Fruit fly (Drosophila melanogaster) whole organism, embryonic: Measurements from ENCODE around the gene Tre1.

Experiments used
- Atf3 ChIP-seq: fragments of 200-800 bp; sonication (Bioruptor generic); optimal IDR thresholded peaks from 3 replicates; lab custom pipeline; 2016; ENCODE audit warnings: missing biosample characterization, missing genetic modification characterization
- B-H2 ChIP-seq: fragments of 200-800 bp; sonication (Bioruptor generic); optimal IDR thresholded peaks from 2 replicates; lab custom pipeline; 2018; ENCODE audit warnings: missing biosample characterization, mild to moderate bottlenecking, missing genetic modification characterization
- Blimp-1 ChIP-seq: fragments of 200-800 bp; sonication (Bioruptor generic); optimal IDR thresholded peaks from 3 replicates; lab custom pipeline; 2018; ENCODE audit warnings: missing biosample characterization, missing genetic modification characterization, mild to moderate bottlenecking, moderate library complexity, missing genetic modification reagents
- Bteb2 ChIP-seq: fragments of 200-800 bp; sonication (Bioruptor generic); optimal IDR thresholded peaks from 2 replicates; lab custom pipeline; 2016; ENCODE audit warnings: missing biosample characterization, missing genetic modification characterization
- CG10462 ChIP-seq: fragments of 200-800 bp; sonication (Bioruptor generic); optimal IDR thresholded peaks from 2 replicates; lab custom pipeline; 2016; ENCODE audit warnings: missing biosample characterization, missing genetic modification characterization
- CG13123 ChIP-seq: fragments of 200-800 bp; sonication (Bioruptor generic); optimal IDR thresholded peaks from 2 replicates; lab custom pipeline; 2016; ENCODE audit warnings: missing biosample characterization, missing genetic modification characterization
- CG14710 ChIP-seq: fragments of 200-800 bp; sonication (Bioruptor generic); optimal IDR thresholded peaks from 3 replicates; lab custom pipeline; 2019; ENCODE audit warnings: missing biosample characterization, mild to moderate bottlenecking, missing genetic modification characterization, moderate library complexity
- CG17568 ChIP-seq: fragments of 200-800 bp; sonication (Bioruptor generic); optimal IDR thresholded peaks from 2 replicates; lab custom pipeline; 2018; ENCODE audit warnings: missing biosample characterization, mild to moderate bottlenecking, missing genetic modification characterization, moderate library complexity
- CG2129 ChIP-seq: fragments of 200-800 bp; sonication (Bioruptor generic); IDR thresholded peaks from 2 replicates; pipeline ENCODE4 v1.3.6; 2022; ENCODE audit warnings: missing biosample characterization, missing genetic modification characterization; ENCODE audit not compliant: partially characterized antibody
- CG33557 ChIP-seq: fragments of 200-800 bp; sonication (Bioruptor generic); optimal IDR thresholded peaks from 2 replicates; lab custom pipeline; 2019; ENCODE audit warnings: missing biosample characterization, mild to moderate bottlenecking, missing genetic modification characterization, moderate library complexity
- CG3407 ChIP-seq: fragments of 200-800 bp; sonication (Bioruptor generic); optimal IDR thresholded peaks from 2 replicates; lab custom pipeline; 2018; ENCODE audit warnings: missing biosample characterization, mild to moderate bottlenecking, missing genetic modification characterization
- CG4820 ChIP-seq: fragments of 200-800 bp; sonication (Bioruptor generic); optimal IDR thresholded peaks from 3 replicates; lab custom pipeline; 2016; ENCODE audit warnings: missing biosample characterization, missing genetic modification characterization
- CG5180 ChIP-seq: fragments of 200-800 bp; sonication (Bioruptor generic); optimal IDR thresholded peaks from 3 replicates; lab custom pipeline; 2017; ENCODE audit warnings: missing biosample characterization, missing genetic modification characterization, mild to moderate bottlenecking, moderate library complexity, missing genetic modification reagents
- CG9609 ChIP-seq: fragments of 200-800 bp; sonication (Bioruptor generic); optimal IDR thresholded peaks from 3 replicates; lab custom pipeline; 2016; ENCODE audit warnings: missing biosample characterization, missing genetic modification characterization
- D ChIP-seq, 2 experiments: fragments of 200-800 bp in 1 of 2; fragments of >200 bp in 1 of 2; sonication (Bioruptor generic) in 1 of 2; optimal IDR thresholded peaks; 2 replicates in 1 of 2; 3 replicates in 1 of 2; lab custom pipeline; 2017; ENCODE audit warnings: mild to moderate bottlenecking in 1 of 2, missing biosample characterization in 1 of 2, missing genetic modification characterization in 1 of 2, missing genetic modification reagents in 1 of 2
- Hand ChIP-seq: fragments of 200-800 bp; sonication (Bioruptor generic); optimal IDR thresholded peaks from 2 replicates; lab custom pipeline; 2017; ENCODE audit warnings: mild to moderate bottlenecking, missing biosample characterization, missing genetic modification reagents, missing genetic modification characterization
- HmgZ ChIP-seq: fragments of 200-800 bp; sonication (Bioruptor generic); optimal IDR thresholded peaks from 2 replicates; lab custom pipeline; 2018; ENCODE audit warnings: missing biosample characterization, mild to moderate bottlenecking, missing genetic modification characterization
- Ravus ChIP-seq: fragments of 200-800 bp; sonication (Bioruptor generic); IDR thresholded peaks from 2 replicates; pipeline ENCODE4 v1.3.6; 2022; ENCODE audit warnings: missing biosample characterization, missing genetic modification characterization
- Rx ChIP-seq: fragments of 200-800 bp; sonication (Bioruptor generic); IDR thresholded peaks from 2 replicates; pipeline ENCODE4 v1.3.6; 2022; ENCODE audit warnings: missing biosample characterization, missing genetic modification characterization
- amos ChIP-seq: fragments of 200-800 bp; sonication (Bioruptor generic); IDR thresholded peaks from 2 replicates; pipeline ENCODE4 v1.3.6; 2022; ENCODE audit warnings: missing biosample characterization, missing genetic modification characterization; ENCODE audit not compliant: partially characterized antibody
- bab2 ChIP-seq: fragments of 200-800 bp; sonication (Bioruptor generic); optimal IDR thresholded peaks from 2 replicates; lab custom pipeline; 2016; ENCODE audit warnings: missing biosample characterization, missing genetic modification characterization
- btn ChIP-seq: fragments of 200-800 bp; sonication (Bioruptor generic); optimal IDR thresholded peaks from 2 replicates; lab custom pipeline; 2016; ENCODE audit warnings: missing biosample characterization, missing genetic modification characterization
- chif ChIP-seq, 2 experiments: fragments of 200-800 bp; sonication (Bioruptor generic); optimal IDR thresholded peaks; 3 replicates each; lab custom pipeline; 2016; ENCODE audit warnings: missing biosample characterization in 2 of 2, missing genetic modification characterization in 2 of 2
- chinmo ChIP-seq: fragments of 200-800 bp; sonication (Bioruptor generic); IDR thresholded peaks from 4 replicates; pipeline ENCODE4 v1.3.6; 2022; ENCODE audit warnings: missing biosample characterization, missing genetic modification characterization; ENCODE audit not compliant: partially characterized antibody
- crol ChIP-seq: fragments of 200-800 bp; sonication (Bioruptor generic); IDR thresholded peaks from 2 replicates; pipeline ENCODE4 v1.3.6; 2022; ENCODE audit warnings: missing biosample characterization, missing genetic modification characterization
- dan ChIP-seq: fragments of 200-800 bp; sonication (Bioruptor generic); IDR thresholded peaks from 2 replicates; pipeline ENCODE4 v1.3.6; 2022; ENCODE audit warnings: missing biosample characterization, missing genetic modification characterization
- dimm ChIP-seq: fragments of 200-800 bp; sonication (Bioruptor generic); IDR thresholded peaks from 2 replicates; pipeline ENCODE4 v1.3.6; 2022; ENCODE audit warnings: missing biosample characterization, missing genetic modification characterization
- fu2 ChIP-seq: fragments of 200-800 bp; sonication (Bioruptor generic); optimal IDR thresholded peaks from 2 replicates; lab custom pipeline; 2016; ENCODE audit warnings: missing biosample characterization, missing genetic modification characterization
- gcm2 ChIP-seq: fragments of 200-800 bp; sonication (Bioruptor generic); optimal IDR thresholded peaks from 2 replicates; lab custom pipeline; 2016; ENCODE audit warnings: missing biosample characterization, missing genetic modification characterization
- gsb-n ChIP-seq: fragments of 200-800 bp; sonication (Bioruptor generic); optimal IDR thresholded peaks from 3 replicates; lab custom pipeline; 2018; ENCODE audit warnings: missing biosample characterization, mild to moderate bottlenecking, missing genetic modification characterization
- jumu ChIP-seq: fragments of 200-800 bp; sonication (Bioruptor generic); optimal IDR thresholded peaks from 3 replicates; lab custom pipeline; 2016; ENCODE audit warnings: missing biosample characterization, missing genetic modification characterization
- klu ChIP-seq: fragments of 200-800 bp; sonication (Bioruptor generic); IDR thresholded peaks from 2 replicates; pipeline ENCODE4 v1.3.6; 2022; ENCODE audit warnings: missing biosample characterization, missing genetic modification characterization
- mirr ChIP-seq: fragments of 200-800 bp; sonication (Bioruptor generic); optimal IDR thresholded peaks from 3 replicates; lab custom pipeline; 2018; ENCODE audit warnings: missing biosample characterization, mild to moderate bottlenecking, missing genetic modification characterization
- nom ChIP-seq: fragments of 200-800 bp; sonication (Bioruptor generic); optimal IDR thresholded peaks from 2 replicates; lab custom pipeline; 2017; ENCODE audit warnings: missing biosample characterization, missing genetic modification characterization, mild to moderate bottlenecking, moderate library complexity, missing genetic modification reagents
- p53 ChIP-seq: fragments of 200-800 bp; sonication (Bioruptor generic); optimal IDR thresholded peaks from 2 replicates; lab custom pipeline; 2016; ENCODE audit warnings: missing biosample characterization, missing genetic modification characterization
- psq ChIP-seq: fragments of 200-800 bp; sonication (Bioruptor generic); optimal IDR thresholded peaks from 2 replicates; lab custom pipeline; 2017; ENCODE audit warnings: missing biosample characterization, missing genetic modification characterization
- scrt ChIP-seq: fragments of 200-800 bp; sonication (Bioruptor generic); optimal IDR thresholded peaks from 2 replicates; lab custom pipeline; 2018; ENCODE audit warnings: missing biosample characterization, mild to moderate bottlenecking, missing genetic modification characterization, moderate library complexity
- slbo ChIP-seq: fragments of 200-800 bp; sonication (Bioruptor generic); IDR thresholded peaks from 2 replicates; pipeline ENCODE4 v1.3.6; 2022; ENCODE audit warnings: missing biosample characterization, missing genetic modification characterization
- slp2 ChIP-seq: fragments of 200-800 bp; sonication (Bioruptor generic); optimal IDR thresholded peaks from 2 replicates; lab custom pipeline; 2016; ENCODE audit warnings: missing biosample characterization, missing genetic modification characterization
- sqz ChIP-seq: fragments of 200-800 bp; sonication (Bioruptor generic); optimal IDR thresholded peaks from 3 replicates; lab custom pipeline; 2018; ENCODE audit warnings: missing biosample characterization, mild to moderate bottlenecking, missing genetic modification characterization
- tio ChIP-seq: fragments of 200-800 bp; sonication (Bioruptor generic); optimal IDR thresholded peaks from 2 replicates; lab custom pipeline; 2017; ENCODE audit warnings: missing biosample characterization, missing genetic modification characterization, inconsistent platforms
- tll ChIP-seq, 2 experiments: fragments of 200-800 bp in 1 of 2; fragments of >200 bp in 1 of 2; sonication (Bioruptor generic) in 1 of 2; optimal IDR thresholded peaks; 2 replicates each; lab custom pipeline; 2017 to 2019; ENCODE audit warnings: missing biosample characterization in 2 of 2, missing genetic modification characterization in 2 of 2, mild to moderate bottlenecking in 1 of 2, moderate library complexity in 1 of 2
- trem ChIP-seq: fragments of 200-800 bp; optimal IDR thresholded peaks from 3 replicates; lab custom pipeline; 2019; ENCODE audit warnings: missing biosample characterization, mild to moderate bottlenecking, missing genetic modification characterization, moderate library complexity
- ttk ChIP-seq: fragments of 200-800 bp; sonication (Bioruptor generic); IDR thresholded peaks from 2 replicates; pipeline ENCODE4 v2.1.2; 2022; ENCODE audit warnings: missing biosample characterization, missing genetic modification characterization
- tup ChIP-seq: fragments of 200-800 bp; sonication (Bioruptor generic); optimal IDR thresholded peaks from 2 replicates; lab custom pipeline; 2016; ENCODE audit warnings: missing biosample characterization, mild to moderate bottlenecking, missing genetic modification characterization, moderate library complexity
- zfh2 ChIP-seq: fragments of 200-800 bp; sonication (Bioruptor generic); optimal IDR thresholded peaks from 2 replicates; lab custom pipeline; 2016; ENCODE audit warnings: missing biosample characterization, missing genetic modification characterization

Gene Tre1

DNA sequence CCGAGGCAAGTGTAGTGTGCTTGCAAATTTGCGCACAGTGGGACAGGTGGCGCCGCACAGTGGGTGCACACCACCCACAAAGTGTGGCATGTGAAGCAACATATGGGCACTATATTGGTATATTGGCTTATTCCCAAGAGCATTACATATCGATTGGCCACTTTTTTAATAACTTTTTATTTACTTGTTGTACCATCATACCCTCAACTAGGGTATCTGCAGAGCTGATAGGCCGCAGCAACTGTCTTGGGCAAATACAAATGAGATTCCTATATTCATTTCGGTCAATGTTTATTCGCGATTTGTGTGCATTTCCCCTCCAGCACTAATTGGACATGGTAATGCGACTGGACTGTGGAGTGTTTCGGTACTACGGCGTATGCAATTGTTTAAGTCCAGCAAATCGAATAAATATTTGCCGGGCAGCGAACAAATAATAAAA lies 45.0 kb upstream of the Tre1 start (continued):
- TF ChIP-seq CG17568 = peak; percentile 16
- peak; percentile 32 for TF ChIP-seq ttk (GFP tag; lab: Robert Waterston, UW)
- TF ChIP-seq mirr (GFP tag; lab: Kevin White, UChicago) = no peak
- TF ChIP-seq Rx (GFP tag; lab: Robert Waterston, UW) = peak; percentile 67
- TF ChIP-seq psq (GFP tag; lab: Kevin White, UChicago) = no peak
- no peak for TF ChIP-seq HmgZ
- TF ChIP-seq tio = peak; percentile 25
- TF ChIP-seq dan (GFP tag; lab: Robert Waterston, UW) = no peak
- TF ChIP-seq tup (GFP tag; lab: Kevin White, UChicago) = no peak
- TF ChIP-seq CG10462 (GFP tag; lab: Kevin White, UChicago) = no peak
- no peak for TF ChIP-seq trem
- TF ChIP-seq btn (GFP tag; lab: Kevin White, UChicago) = peak; percentile 8
- peak; percentile 18; the same call in 1 of the 2 replicates for TF ChIP-seq dimm (GFP tag; lab: Robert Waterston, UW)
- TF ChIP-seq jumu (GFP tag; lab: Kevin White, UChicago) = no peak

DNA sequence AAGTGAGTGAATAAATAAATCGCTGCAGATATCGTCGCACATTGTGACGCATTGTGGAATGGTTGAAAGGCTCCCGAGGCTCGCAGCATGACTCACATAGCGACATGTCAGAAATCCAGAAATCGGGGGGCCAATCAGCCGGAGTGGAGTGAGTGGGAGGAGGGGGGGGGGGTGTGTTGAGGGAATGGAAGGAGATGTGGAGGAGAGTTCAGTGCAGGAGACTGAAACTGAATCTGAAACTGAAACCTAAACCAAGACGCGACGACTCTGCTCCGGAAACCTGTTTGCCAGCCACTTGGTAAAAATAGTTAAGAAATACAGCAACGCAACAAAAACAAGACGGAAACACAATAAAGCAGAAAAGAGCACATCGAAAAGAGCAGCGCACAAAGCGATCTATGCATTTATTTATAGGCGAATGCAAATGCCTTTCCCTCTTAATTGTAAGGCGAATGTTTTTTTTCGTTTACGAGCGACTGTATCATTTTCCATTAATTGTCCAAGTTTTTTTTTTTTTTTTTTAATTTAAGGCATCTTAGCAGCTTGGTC lies 44.4 kb upstream of the Tre1 start:
- TF ChIP-seq Blimp-1 (peak; percentile 2), chif (GFP tag; optimal IDR thresholded peaks at IDR 0.05; lab: Kevin White, UChicago) (no peak), CG33557 (no peak), chinmo (GFP tag; lab: Robert Waterston, UW) (0 out of 4 replicates have a peak, but pooled peaks have one; percentile 18), crol (GFP tag; lab: Robert Waterston, UW) (peak; percentile 67), nom (GFP tag; lab: Kevin White, UChicago) (peak; percentile 66), Ravus (no peak), tll (GFP tag; optimal IDR thresholded peaks at IDR 0.05; lab: Kevin White, UChicago) (no peak)

DNA sequence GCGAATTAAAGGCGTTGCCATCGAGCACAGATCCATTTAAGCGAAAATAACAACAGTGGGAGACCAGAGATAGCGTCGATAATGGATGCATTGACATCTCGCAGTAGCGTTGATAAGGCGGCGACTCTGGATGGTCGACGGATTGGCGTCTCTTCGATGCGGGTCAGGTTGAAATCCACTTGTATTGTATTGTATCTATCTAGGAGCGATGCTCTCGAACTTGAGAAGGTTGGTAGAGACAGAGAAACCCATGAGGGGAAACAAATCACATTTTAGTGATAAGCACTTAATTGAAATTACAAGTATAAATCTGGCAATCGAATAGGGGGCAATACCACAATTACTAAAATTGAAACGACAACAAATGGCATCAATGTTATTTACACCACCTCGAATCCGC lies 43.8 kb upstream of the Tre1 start:
- TF ChIP-seq amos (GFP tag; lab: Robert Waterston, UW) (no peak), D (optimal IDR thresholded peaks at IDR 0.05; lab: Kevin White, UChicago) (no peak), D (GFP tag; optimal IDR thresholded peaks at IDR 0.05; lab: Kevin White, UChicago) (no peak), B-H2 (GFP tag; lab: Kevin White, UChicago) (no peak), Bteb2 (GFP tag; lab: Kevin White, UChicago) (no peak), klu (GFP tag; lab: Robert Waterston, UW) (no peak), mirr (GFP tag; lab: Kevin White, UChicago) (no peak), slp2 (GFP tag; lab: Kevin White, UChicago) (no peak), fu2 (GFP tag; lab: Kevin White, UChicago) (no peak), gsb-n (tag; lab: Kevin White, UChicago) (no peak), slbo (no peak), zfh2 (GFP tag; lab: Kevin White, UChicago) (no peak)
- TF ChIP-seq, all 482 proteins: peak for 0

DNA sequence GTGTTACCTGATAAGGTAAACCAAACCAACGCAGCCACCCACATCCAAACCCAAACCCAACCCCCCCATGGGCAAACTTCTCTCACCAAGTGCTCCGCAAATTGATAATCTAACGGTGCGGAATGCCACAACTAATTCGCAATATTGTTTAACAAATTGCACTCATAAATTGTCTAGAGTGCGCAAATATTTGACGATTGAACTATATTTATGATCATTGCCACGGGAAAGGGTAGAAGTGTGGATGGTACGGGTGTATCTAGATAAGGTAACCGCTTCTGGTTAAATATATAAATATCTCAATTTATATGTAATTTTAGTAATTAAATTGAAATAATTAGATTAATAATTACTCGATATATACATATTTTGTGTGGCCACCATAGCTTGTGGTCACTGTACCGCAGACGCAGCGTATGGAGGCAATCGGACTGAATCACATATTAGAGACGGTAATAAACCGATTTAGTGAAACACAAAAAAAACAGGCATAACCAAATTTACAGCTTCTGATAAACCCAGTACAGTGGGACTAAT lies 38.8 kb upstream of the Tre1 start:
- TF ChIP-seq gcm2 (GFP tag; lab: Kevin White, UChicago) (no peak), CG3407 (GFP tag; lab: Kevin White, UChicago) (no peak), p53 (no peak), Atf3 (GFP tag; lab: Kevin White, UChicago) (no peak), CG13123 (GFP tag; lab: Kevin White, UChicago) (no peak), Hand (GFP tag; lab: Kevin White, UChicago) (peak; percentile 71), sqz (GFP tag; lab: Kevin White, UChicago) (peak; percentile 42), scrt (peak; percentile 58), bab2 (GFP tag; lab: Kevin White, UChicago) (peak; percentile 11), CG14710 (tag; lab: Kevin White, UChicago) (no peak), CG5180 (GFP tag; lab: Kevin White, UChicago) (no peak), CG9609 (no peak), CG4820 (no peak), CG2129 (GFP tag; lab: Robert Waterston, UW) (no peak)
